Worm (Caenorhabditis elegans) whole organism, L4 larva: ENCODE results near the gene B0294.1.

ENCODE experiments used
- ceh-28 ChIP-seq: fragments of 150-350 bp; optimal IDR thresholded peaks from 2 replicates; lab custom pipeline; 2014; ENCODE audit warnings: missing biosample characterization, missing genetic modification reagents, missing genetic modification characterization
- dmd-8 ChIP-seq: fragments of 200-800 bp; sonication (Bioruptor generic); IDR thresholded peaks from 2 replicates; pipeline ENCODE4 v1.3.6; 2022; ENCODE audit warnings: missing genetic modification characterization, missing compliant biosample characterization
- mep-1 ChIP-seq: fragments of 150-350 bp; sonication (generic microtip); optimal IDR thresholded peaks from 3 replicates; lab custom pipeline; 2014; ENCODE audit warnings: missing biosample characterization, missing genetic modification characterization
- nhr-11 ChIP-seq: fragments of 150-350 bp; optimal IDR thresholded peaks from 2 replicates; lab custom pipeline; 2014; ENCODE audit warnings: missing biosample characterization, missing genetic modification characterization
- nhr-28 ChIP-seq: fragments of 150-350 bp; optimal IDR thresholded peaks from 2 replicates; lab custom pipeline; 2014; ENCODE audit warnings: missing biosample characterization, missing genetic modification characterization
- pqm-1 ChIP-seq: sonication (generic microtip); optimal IDR thresholded peaks from 2 replicates; lab custom pipeline; 2017; ENCODE audit warnings: missing biosample characterization, missing genetic modification characterization
- zag-1 ChIP-seq: fragments of 150-350 bp; optimal IDR thresholded peaks from 2 replicates; lab custom pipeline; 2014; ENCODE audit warnings: missing biosample characterization, missing genetic modification characterization

DNA sequence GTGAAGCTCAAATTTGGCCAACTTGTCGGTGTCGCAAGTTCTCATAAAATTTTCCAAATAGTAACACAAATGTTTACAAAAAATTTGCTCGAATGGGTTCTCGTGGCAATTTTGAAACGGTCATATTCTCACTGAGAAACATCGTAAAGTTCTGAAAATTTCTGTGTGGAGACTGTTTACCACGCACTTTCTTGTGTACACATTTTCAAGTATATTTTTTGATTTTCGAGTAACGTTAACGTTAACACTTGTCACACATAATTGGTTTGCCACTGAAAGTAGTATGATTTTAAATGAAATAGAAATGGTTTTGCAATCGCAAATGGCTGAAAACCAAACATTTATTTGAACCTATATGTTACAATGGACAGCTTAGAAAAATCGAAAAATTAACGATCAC, 6.3 kb downstream of the B0294.1 start:
- TF ChIP-seq mep-1 (tag; lab: Kevin White, UChicago) (no peak), pqm-1 (tag; lab: Kevin White, UChicago) (no peak), dmd-8 (no peak), ceh-28 (tag; lab: Kevin White, UChicago) (no peak), nhr-28 (tag; lab: Kevin White, UChicago) (no peak), nhr-11 (no peak), zag-1 (tag; lab: Kevin White, UChicago) (no peak)
